Worm (Caenorhabditis elegans) whole organism, L1 larva: Measurements from ENCODE around the gene skr-6.

Source experiments
- ceh-8 ChIP-seq: fragments of 200-800 bp; sonication (Bioruptor generic); optimal IDR thresholded peaks from 2 replicates; lab custom pipeline; 2018; ENCODE audit warnings: mild to moderate bottlenecking, missing genetic modification characterization, moderate library complexity, missing compliant biosample characterization
- efl-1 ChIP-seq, 4 experiments: fragments of 150-350 bp; optimal IDR thresholded peaks in 3 of 4; peaks in 1 of 4; 1 replicate in 1 of 4; 2 replicates in 3 of 4; lab custom pipeline; 2014; ENCODE audit warnings: missing biosample characterization in 2 of 4, missing genetic modification characterization in 2 of 4, missing genetic modification reagents in 2 of 4
- egl-27 ChIP-seq, 2 experiments: fragments of 150-350 bp in 1 of 2; sonication (generic microtip); optimal IDR thresholded peaks; 3 replicates each; lab custom pipeline; 2017 to 2018; ENCODE audit warnings: missing biosample characterization in 2 of 2, missing genetic modification characterization in 2 of 2, missing genetic modification reagents in 2 of 2
- nhr-237 ChIP-seq: fragments of 150-350 bp; optimal IDR thresholded peaks from 2 replicates; lab custom pipeline; 2014; ENCODE audit warnings: missing biosample characterization, missing genetic modification characterization
- nhr-76 ChIP-seq: sonication (generic microtip); optimal IDR thresholded peaks from 2 replicates; lab custom pipeline; 2017; ENCODE audit warnings: missing biosample characterization, missing genetic modification characterization
- nhr-77 ChIP-seq: fragments of 150-350 bp; optimal IDR thresholded peaks from 2 replicates; lab custom pipeline; 2014; ENCODE audit warnings: missing biosample characterization, missing genetic modification characterization
- xbp-1 ChIP-seq: sonication (generic microtip); optimal IDR thresholded peaks from 2 replicates; lab custom pipeline; 2016; ENCODE audit warnings: missing genetic modification characterization, missing compliant biosample characterization
- zag-1 ChIP-seq: fragments of 150-350 bp; optimal IDR thresholded peaks from 2 replicates; lab custom pipeline; 2014; ENCODE audit warnings: missing biosample characterization, missing genetic modification characterization
- ztf-11 ChIP-seq, 2 experiments: sonication (generic microtip); optimal IDR thresholded peaks; 2 replicates each; lab custom pipeline; 2016 to 2017; ENCODE audit warnings: missing genetic modification characterization in 2 of 2, missing biosample characterization in 1 of 2, missing compliant biosample characterization in 1 of 2

DNA sequence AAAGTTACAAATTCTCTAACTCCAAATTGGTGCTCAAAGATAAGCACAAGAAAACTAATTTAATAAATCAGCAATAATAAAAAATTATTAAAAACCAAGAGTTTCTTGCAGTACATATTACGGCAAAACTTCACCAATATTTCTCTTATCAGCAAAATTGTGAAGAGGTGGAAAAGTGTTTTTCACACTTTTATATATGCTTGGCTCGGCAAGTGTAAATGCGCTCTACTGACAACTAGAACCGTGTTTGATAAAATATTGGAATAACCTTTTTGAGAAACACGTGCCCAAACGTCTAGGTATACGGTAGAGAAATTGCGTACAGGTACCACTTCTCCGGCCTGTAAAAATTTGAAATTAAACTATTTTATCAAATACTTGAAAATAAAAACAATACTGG is 28.5 kb downstream of the skr-6 start, which contains the start of gene R10E8.8:
- TF ChIP-seq xbp-1 (no peak), ztf-11 (tag; optimal IDR thresholded peaks at IDR 0.05; lab: Kevin White, UChicago) (no peak), egl-27 (tag; optimal IDR thresholded peaks at IDR 0.05; lab: Kevin White, UChicago) (no peak), nhr-237 (tag; lab: Kevin White, UChicago) (no peak), ceh-8 (GFP tag; lab: Kevin White, UChicago) (no peak), zag-1 (tag; lab: Kevin White, UChicago) (no peak), nhr-77 (no peak), efl-1 (optimal IDR thresholded peaks at IDR 0.05; lab: Kevin White, UChicago) (no peak), efl-1 (GFP tag; optimal IDR thresholded peaks at IDR 0.05 in 1 of 2; lab: Kevin White, UChicago) (peak in 1 of 2 experiments; percentile 82), nhr-76 (tag; lab: Kevin White, UChicago) (no peak)
